Worm (Caenorhabditis elegans): ENCODE results near the gene wrb-1.

DNA sequence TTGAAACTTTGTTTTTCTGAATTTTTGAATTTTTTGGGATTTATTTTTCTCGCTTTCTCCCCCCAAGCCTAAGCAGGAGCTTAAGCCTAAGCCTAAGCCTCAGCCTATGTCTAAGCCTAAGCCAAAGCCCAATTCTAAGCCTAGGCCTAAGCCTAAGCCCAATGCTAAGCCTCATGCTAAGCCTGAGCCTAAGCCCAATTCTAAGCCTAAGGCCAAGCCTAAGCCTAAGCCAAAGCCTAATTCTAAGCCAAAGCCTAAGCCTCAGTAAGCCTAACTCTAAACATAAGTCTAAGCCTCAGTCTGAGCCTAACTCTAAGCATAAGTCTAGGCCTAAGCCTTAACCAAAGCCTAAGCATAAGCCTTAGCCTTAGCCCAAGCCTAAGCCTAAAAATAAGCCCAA, 46.6 kb downstream of the wrb-1 start:
- TF ChIP-seq fos-1 (tag; optimal IDR thresholded peaks at IDR 0.05) = no peak
- no peak for TF ChIP-seq mdl-1 (tag; optimal IDR thresholded peaks at IDR 0.05)
- no peak for TF ChIP-seq jun-1 (tag; optimal IDR thresholded peaks at IDR 0.05)
- no peak for TF ChIP-seq mep-1 (tag; optimal IDR thresholded peaks at IDR 0.05)
- TF ChIP-seq madf-5 (GFP tag; IDR thresholded peaks at IDR 0.05) = no peak
- TF ChIP-seq nhr-6 (tag; optimal IDR thresholded peaks at IDR 0.05) = no peak
- no peak for TF ChIP-seq zag-1 (tag; optimal IDR thresholded peaks at IDR 0.05)
